Worm (Caenorhabditis elegans): Measurements from ENCODE around the gene col-178.

- TF ChIP-seq med-1 (GFP tag; optimal IDR thresholded peaks at IDR 0.05; ENCODE audit: insufficient read depth) (no peak), T22C8.4 (GFP tag; IDR thresholded peaks at IDR 0.05) (no peak)
Observed at ce11 chrX:11190443-11190842, 8.8 kb upstream of the col-178 start.
